Worm (Caenorhabditis elegans): ENCODE data around the gene C54F6.15.

Gene C54F6.15

DNA sequence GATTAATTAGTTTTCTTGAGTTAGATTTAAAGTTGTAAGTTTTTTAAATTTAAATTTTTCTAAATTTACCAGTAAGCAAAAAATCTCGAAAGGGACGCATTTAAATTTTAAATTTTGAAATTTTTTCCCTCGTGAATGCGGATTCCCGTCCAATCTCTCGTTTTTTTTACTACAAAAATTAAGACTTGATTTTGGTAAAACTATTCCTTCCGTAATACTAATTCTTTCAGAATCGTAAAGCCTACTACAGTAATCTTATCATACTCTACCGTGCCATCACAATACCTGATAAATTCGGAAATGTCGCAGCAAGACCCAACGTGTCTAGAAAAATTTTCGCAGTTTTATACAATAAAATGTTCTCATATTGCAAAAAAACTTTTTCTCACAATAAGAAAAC lies 23.0 kb upstream of the C54F6.15 start, which contains the start of the genes C54F6.19 and nhx-3:
Gene C54F6.19 (plus strand): TSS at position 301 of the 400 bp plus-strand sequence.
Gene nhx-3 (minus strand): TSS at position 337 of the 400 bp plus-strand sequence.
- no peak for TF ChIP-seq hlh-15 (tag; optimal IDR thresholded peaks at IDR 0.05)

DNA sequence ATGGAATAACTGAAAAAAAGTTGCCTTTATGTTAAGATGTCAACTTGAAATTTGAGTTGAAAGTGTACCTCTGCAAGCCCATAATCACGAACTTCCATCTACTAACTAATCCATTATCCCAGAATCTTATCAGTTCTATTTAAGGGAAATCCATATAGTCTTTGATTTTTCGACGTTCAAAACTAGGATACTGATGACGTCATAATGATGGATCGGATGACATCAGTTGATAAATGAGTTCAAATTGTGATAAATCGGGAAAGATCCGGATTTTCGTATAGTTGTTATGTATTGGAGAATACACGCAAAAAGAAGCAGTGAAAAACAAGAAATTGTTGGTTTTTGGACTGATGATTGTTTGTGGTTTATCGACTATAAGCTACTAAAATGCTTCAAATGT lies 21.5 kb upstream of the C54F6.15 start:
- no peak for TF ChIP-seq sox-2 (GFP tag; IDR thresholded peaks at IDR 0.05)
- no peak for TF ChIP-seq nfya-1 (tag; optimal IDR thresholded peaks at IDR 0.05)
- TF ChIP-seq sdc-2 (tag; optimal IDR thresholded peaks at IDR 0.05): no peak
- no peak for TF ChIP-seq ceh-34 (tag; optimal IDR thresholded peaks at IDR 0.05)

DNA sequence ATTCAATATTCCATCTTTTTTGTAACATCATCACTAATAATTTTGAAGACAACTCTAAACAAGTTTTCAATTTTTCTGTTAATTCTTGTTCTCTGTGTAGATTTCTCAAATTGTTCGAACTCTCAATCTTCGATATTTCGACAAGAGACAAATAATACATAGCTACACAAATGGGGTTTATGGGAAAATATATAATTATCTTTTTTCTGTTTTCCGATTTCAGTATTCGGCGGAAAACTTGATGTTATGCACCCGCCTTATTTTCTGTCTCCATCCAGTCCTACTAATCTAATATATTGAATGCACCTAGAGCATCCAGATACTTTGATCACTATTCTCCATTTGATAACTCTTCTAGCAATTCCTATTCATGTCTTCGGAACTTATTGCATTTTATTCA lies 16.8 kb upstream of the C54F6.15 start, which contains the start of gene srh-268:
Gene srh-268 (plus strand): TSS at position 301 of the 400 bp plus-strand sequence.
- TF ChIP-seq fkh-10 (GFP tag; optimal IDR thresholded peaks at IDR 0.05) (no peak), ref-2 (tag; optimal IDR thresholded peaks at IDR 0.05) (no peak), ceh-34 (tag; optimal IDR thresholded peaks at IDR 0.05) (no peak), unc-86 (tag; optimal IDR thresholded peaks at IDR 0.05) (no peak), dmd-4 (tag; optimal IDR thresholded peaks at IDR 0.05; ENCODE audit: borderline replicate concordance) (no peak), pros-1 (tag; optimal IDR thresholded peaks at IDR 0.05) (no peak), K09A11.1 (tag; optimal IDR thresholded peaks at IDR 0.05; ENCODE audit: insufficient read depth) (no peak), eyg-1 (tag; optimal IDR thresholded peaks at IDR 0.05) (no peak), syd-9 (tag; optimal IDR thresholded peaks at IDR 0.05) (no peak)

DNA sequence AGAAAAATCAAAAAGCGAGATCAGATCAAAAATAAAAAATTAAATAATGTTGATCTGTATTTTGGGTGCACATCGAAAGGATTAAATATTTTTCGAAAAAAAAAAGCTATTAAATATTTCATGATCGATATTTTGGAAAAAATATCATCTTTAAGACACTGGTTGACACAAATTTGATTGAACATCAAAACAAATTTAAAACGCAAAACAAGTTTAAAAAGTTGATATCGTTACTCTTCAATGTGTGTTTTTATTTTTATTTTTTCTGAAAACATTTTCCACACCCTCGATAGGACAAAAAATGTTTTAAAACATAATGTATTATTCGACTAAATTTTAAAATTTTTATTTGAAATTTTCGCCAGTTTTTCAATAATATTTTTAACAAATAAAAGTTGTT lies 15.8 kb upstream of the C54F6.15 start, which contains the start of gene C54F6.12:
Gene C54F6.12 (minus strand): TSS at position 101 of the 400 bp plus-strand sequence.
- TF ChIP-seq unc-55 (GFP tag; optimal IDR thresholded peaks at IDR 0.05) (no peak), ceh-34 (tag; optimal IDR thresholded peaks at IDR 0.05) (no peak), hlh-15 (tag; optimal IDR thresholded peaks at IDR 0.05) (no peak), madf-2 (tag; optimal IDR thresholded peaks at IDR 0.05) (no peak), syd-9 (tag; optimal IDR thresholded peaks at IDR 0.05) (no peak), sox-4 (tag; optimal IDR thresholded peaks at IDR 0.05) (no peak), K09A11.1 (tag; optimal IDR thresholded peaks at IDR 0.05; ENCODE audit: insufficient read depth) (no peak), zip-5 (tag; optimal IDR thresholded peaks at IDR 0.05) (no peak), ceh-9 (tag; optimal IDR thresholded peaks at IDR 0.05) (no peak), fax-1 (tag; optimal IDR thresholded peaks at IDR 0.05) (no peak), dmd-4 (tag; optimal IDR thresholded peaks at IDR 0.05; ENCODE audit: borderline replicate concordance) (no peak), unc-42 (tag; optimal IDR thresholded peaks at IDR 0.05) (no peak), ceh-45 (GFP tag; IDR thresholded peaks at IDR 0.05) (no peak), hlh-6 (tag; optimal IDR thresholded peaks at IDR 0.05) (no peak), F13H6.1 (tag; optimal IDR thresholded peaks at IDR 0.05) (no peak)

DNA sequence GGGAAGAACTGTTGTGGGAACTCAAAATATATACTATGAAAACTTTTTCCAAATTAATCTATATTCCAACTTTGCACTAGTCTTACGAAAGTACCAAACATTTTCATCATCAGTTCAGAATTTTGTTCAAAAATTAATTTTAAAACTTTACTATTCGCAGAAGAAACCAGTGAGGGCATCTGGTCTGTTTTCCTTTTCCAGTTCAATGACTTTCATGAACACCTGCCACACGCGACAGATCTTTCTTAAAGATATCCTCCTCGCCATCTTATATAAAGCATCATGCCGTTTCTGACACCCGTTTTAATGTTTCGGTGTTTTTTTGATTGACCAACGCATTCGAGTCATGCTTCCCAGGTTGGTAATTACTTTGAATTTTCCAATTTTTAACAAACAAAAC lies 10.8 kb upstream of the C54F6.15 start, which contains the start of gene C54F6.3:
Gene C54F6.3 (plus strand): TSS at position 301 of the 400 bp plus-strand sequence.
- TF ChIP-seq ceh-48 (tag; optimal IDR thresholded peaks at IDR 0.05) (no peak), hlh-8 (tag; optimal IDR thresholded peaks at IDR 0.05) (no peak), ceh-30 (tag; optimal IDR thresholded peaks at IDR 0.05) (no peak), sdc-2 (tag; optimal IDR thresholded peaks at IDR 0.05) (no peak), npax-4 (tag; optimal IDR thresholded peaks at IDR 0.05) (no peak), C08G9.2 (tag; optimal IDR thresholded peaks at IDR 0.05) (no peak), che-1 (tag; optimal IDR thresholded peaks at IDR 0.05) (no peak), pqm-1 (tag; optimal IDR thresholded peaks at IDR 0.05) (no peak), rnt-1 (tag; optimal IDR thresholded peaks at IDR 0.05) (no peak), eyg-1 (tag; optimal IDR thresholded peaks at IDR 0.05) (no peak), syd-9 (tag; optimal IDR thresholded peaks at IDR 0.05) (no peak), ceh-2 (tag; optimal IDR thresholded peaks at IDR 0.05) (no peak), K02D7.2 (tag; optimal IDR thresholded peaks at IDR 0.05) (no peak)
